Fruit fly (Drosophila melanogaster): ENCODE results near the gene snsl.

The snsl gene

dm6 chr2L:4856118-4856517, 50.4 kb downstream of the snsl start (continued):
- TF ChIP-seq Oli (tag; optimal IDR thresholded peaks at IDR 0.05), result peak; percentile 76
- no peak for TF ChIP-seq BEAF-32 (GFP tag; optimal IDR thresholded peaks at IDR 0.05)
- TF ChIP-seq unpg (GFP tag; optimal IDR thresholded peaks at IDR 0.05), result peak; percentile 59
- peak; percentile 67 for TF ChIP-seq trem (tag; optimal IDR thresholded peaks at IDR 0.05)
- peak in 1 of 2 experiments; percentile 19 for TF ChIP-seq Pdp1 (GFP tag; optimal IDR thresholded peaks at IDR 0.05)
- TF ChIP-seq grau (tag; optimal IDR thresholded peaks at IDR 0.05), result peak; percentile 59
- peak; percentile 59; the same call in 1 of the 2 replicates for TF ChIP-seq CG7372 (GFP tag; IDR thresholded peaks at IDR 0.05)
- TF ChIP-seq shn (GFP tag; optimal IDR thresholded peaks at IDR 0.05), result no peak
- TF ChIP-seq schlank (tag; optimal IDR thresholded peaks at IDR 0.05), result no peak
- TF ChIP-seq pzg (GFP tag; optimal IDR thresholded peaks at IDR 0.05), result no peak
- no peak for TF ChIP-seq hbn (GFP tag; IDR thresholded peaks at IDR 0.05; ENCODE audit: partially characterized antibody)
- peak; percentile 58 for TF ChIP-seq HHEX (GFP tag; optimal IDR thresholded peaks at IDR 0.05)
- TF ChIP-seq tna (GFP tag; IDR thresholded peaks at IDR 0.05; ENCODE audit: partially characterized antibody), result no peak
- TF ChIP-seq Awh (GFP tag; IDR thresholded peaks at IDR 0.05), result peak; percentile 61; the same call in 1 of the 2 replicates
- no peak for TF ChIP-seq bigmax (GFP tag; optimal IDR thresholded peaks at IDR 0.05)
- TF ChIP-seq CG13123 (GFP tag; optimal IDR thresholded peaks at IDR 0.05), result no peak
- 0 out of 3 replicates have a peak, but pooled peaks have one; percentile 29 for TF ChIP-seq Dbx (GFP tag; IDR thresholded peaks at IDR 0.05)
- peak in 1 of 2 experiments; percentile 78 for TF ChIP-seq Hr51 (GFP tag; optimal IDR thresholded peaks at IDR 0.05)
- TF ChIP-seq CG15479 (GFP tag; optimal IDR thresholded peaks at IDR 0.05), result no peak
- TF ChIP-seq CG11504 (tag; optimal IDR thresholded peaks at IDR 0.05), result peak; percentile 73
- TF ChIP-seq run (tag; optimal IDR thresholded peaks at IDR 0.05), result peak; percentile 40
- TF ChIP-seq E2f2 (GFP tag; IDR thresholded peaks at IDR 0.05), result peak; percentile 38; the same call in 1 of the 2 replicates
- TF ChIP-seq CG18764 (GFP tag; optimal IDR thresholded peaks at IDR 0.05), result peak; percentile 33
- TF ChIP-seq ken (GFP tag; IDR thresholded peaks at IDR 0.05), result no peak
- TF ChIP-seq CG16863 (GFP tag; optimal IDR thresholded peaks at IDR 0.05), result no peak
- TF ChIP-seq Trl (optimal IDR thresholded peaks at IDR 0.05), result no peak
- TF ChIP-seq Trl (GFP tag; optimal IDR thresholded peaks at IDR 0.05), result peak; percentile 26
- TF ChIP-seq danr (GFP tag; IDR thresholded peaks at IDR 0.05), result peak; percentile 49; the same call in 1 of the 2 replicates
- peak; percentile 52 for TF ChIP-seq CG6683 (GFP tag; optimal IDR thresholded peaks at IDR 0.05)
- peak; percentile 41; the same call in 1 of the 3 replicates for TF ChIP-seq CG2889 (GFP tag; IDR thresholded peaks at IDR 0.05)
- no peak for TF ChIP-seq CkIIα-i1 (GFP tag; IDR thresholded peaks at IDR 0.05)
- no peak for TF ChIP-seq wor (GFP tag; IDR thresholded peaks at IDR 0.05)
- TF ChIP-seq gem (tag; optimal IDR thresholded peaks at IDR 0.05), result peak; percentile 87
- TF ChIP-seq CG10959 (GFP tag; IDR thresholded peaks at IDR 0.05), result no peak
- TF ChIP-seq CG4730 (GFP tag; IDR thresholded peaks at IDR 0.05), result peak; percentile 27; the same call in 1 of the 2 replicates
- TF ChIP-seq Hr78 (GFP tag; optimal IDR thresholded peaks at IDR 0.05), result no peak
- TF ChIP-seq BtbVII (GFP tag; optimal IDR thresholded peaks at IDR 0.05), result peak; percentile 48
- no peak for TF ChIP-seq zf30C (GFP tag; optimal IDR thresholded peaks at IDR 0.05)
- TF ChIP-seq CG34224 (GFP tag; IDR thresholded peaks at IDR 0.05; ENCODE audit: partially characterized antibody), result no peak
- peak; percentile 20 for TF ChIP-seq twi (tag; optimal IDR thresholded peaks at IDR 0.05)
- TF ChIP-seq CG18599 (GFP tag; optimal IDR thresholded peaks at IDR 0.05), result peak; percentile 80
- TF ChIP-seq CG6175 (GFP tag; IDR thresholded peaks at IDR 0.05), result no peak
- no peak for TF ChIP-seq CG7786 (GFP tag; optimal IDR thresholded peaks at IDR 0.05)
- TF ChIP-seq PHDP (tag; optimal IDR thresholded peaks at IDR 0.05), result peak; percentile 83
- TF ChIP-seq CG11695 (GFP tag; IDR thresholded peaks at IDR 0.05), result peak; percentile 71
- no peak for TF ChIP-seq Camta (GFP tag; optimal IDR thresholded peaks at IDR 0.05)
- TF ChIP-seq CG33213 (GFP tag; optimal IDR thresholded peaks at IDR 0.05), result no peak
- no peak for TF ChIP-seq cg (GFP tag; optimal IDR thresholded peaks at IDR 0.05)
- peak; percentile 20 for TF ChIP-seq CG12942 (GFP tag; optimal IDR thresholded peaks at IDR 0.05)
- no peak for TF ChIP-seq pfk (GFP tag; optimal IDR thresholded peaks at IDR 0.05)

All from whole organism, embryonic.